Fruit fly (Drosophila melanogaster) whole organism, embryonic: ENCODE data around the gene MSBP.

Source experiments
- Ada2b ChIP-seq: fragments of 200-800 bp; sonication (Bioruptor generic); IDR thresholded peaks from 2 replicates; pipeline ENCODE4 v1.3.6; 2022; ENCODE audit warnings: missing biosample characterization, missing genetic modification characterization
- CG10565 ChIP-seq: fragments of 200-800 bp; sonication (Bioruptor generic); optimal IDR thresholded peaks from 3 replicates; lab custom pipeline; 2016; ENCODE audit warnings: missing biosample characterization, mild to moderate bottlenecking, missing genetic modification characterization
- CG10654 ChIP-seq: fragments of 200-800 bp; sonication (Bioruptor generic); optimal IDR thresholded peaks from 2 replicates; lab custom pipeline; 2016; ENCODE audit warnings: missing biosample characterization, missing genetic modification characterization
- CG12236 ChIP-seq: fragments of 200-800 bp; sonication (Bioruptor generic); optimal IDR thresholded peaks from 2 replicates; lab custom pipeline; 2016; ENCODE audit warnings: missing biosample characterization, missing genetic modification characterization
- CG12299 ChIP-seq: fragments of 200-800 bp; sonication (Bioruptor generic); optimal IDR thresholded peaks from 2 replicates; lab custom pipeline; 2018; ENCODE audit warnings: missing biosample characterization, mild to moderate bottlenecking, missing genetic modification characterization
- CG13296 ChIP-seq: fragments of 200-800 bp; sonication (Bioruptor generic); optimal IDR thresholded peaks from 3 replicates; lab custom pipeline; 2018; ENCODE audit warnings: missing biosample characterization, mild to moderate bottlenecking, missing genetic modification characterization
- CG14014 ChIP-seq: fragments of 200-800 bp; sonication (Bioruptor generic); IDR thresholded peaks from 2 replicates; pipeline ENCODE4 v1.3.6; 2022; ENCODE audit warnings: missing biosample characterization, missing genetic modification characterization
- CG14710 ChIP-seq: fragments of 200-800 bp; sonication (Bioruptor generic); optimal IDR thresholded peaks from 3 replicates; lab custom pipeline; 2019; ENCODE audit warnings: missing biosample characterization, mild to moderate bottlenecking, missing genetic modification characterization, moderate library complexity
- CG15601 ChIP-seq: fragments of 200-800 bp; sonication (Bioruptor generic); optimal IDR thresholded peaks from 3 replicates; lab custom pipeline; 2019; ENCODE audit warnings: missing biosample characterization, mild to moderate bottlenecking, missing genetic modification characterization, moderate library complexity
- CG15696 ChIP-seq: fragments of 200-800 bp; sonication (Bioruptor generic); optimal IDR thresholded peaks from 2 replicates; lab custom pipeline; 2019; ENCODE audit warnings: missing biosample characterization, mild to moderate bottlenecking, missing genetic modification characterization, moderate library complexity
- CG16813 ChIP-seq: fragments of 200-800 bp; sonication (Bioruptor generic); IDR thresholded peaks from 3 replicates; pipeline ENCODE4 v1.3.6; 2022; ENCODE audit warnings: missing biosample characterization, missing genetic modification characterization; ENCODE audit not compliant: partially characterized antibody
- CG17186 ChIP-seq: fragments of 200-800 bp; sonication (Bioruptor generic); optimal IDR thresholded peaks from 3 replicates; lab custom pipeline; 2017; ENCODE audit warnings: missing biosample characterization, missing genetic modification reagents, missing genetic modification characterization
- CG17328 ChIP-seq: fragments of 200-800 bp; sonication (Bioruptor generic); IDR thresholded peaks from 2 replicates; pipeline ENCODE4 v1.3.6; 2022; ENCODE audit warnings: missing biosample characterization, missing genetic modification characterization
- CG2678 ChIP-seq: fragments of 200-800 bp; sonication (Bioruptor generic); optimal IDR thresholded peaks from 3 replicates; lab custom pipeline; 2019; ENCODE audit warnings: missing biosample characterization, mild to moderate bottlenecking, missing genetic modification characterization, moderate library complexity
- CG31224 ChIP-seq: fragments of 200-800 bp; sonication (Bioruptor generic); IDR thresholded peaks from 2 replicates; pipeline ENCODE4 v1.3.6; 2022; ENCODE audit warnings: missing biosample characterization, missing genetic modification characterization
- CG31365 ChIP-seq: fragments of 200-800 bp; sonication (Bioruptor generic); optimal IDR thresholded peaks from 2 replicates; lab custom pipeline; 2018; ENCODE audit warnings: missing biosample characterization, mild to moderate bottlenecking, missing genetic modification characterization
- CG42726 ChIP-seq: fragments of 200-800 bp; sonication (Bioruptor generic); IDR thresholded peaks from 2 replicates; pipeline ENCODE4 v1.3.6; 2022; ENCODE audit warnings: missing biosample characterization, missing genetic modification characterization; ENCODE audit not compliant: partially characterized antibody
- CG5245 ChIP-seq: fragments of 200-800 bp; sonication (Bioruptor generic); optimal IDR thresholded peaks from 3 replicates; lab custom pipeline; 2016; ENCODE audit warnings: missing biosample characterization, missing genetic modification characterization
- CG7357 ChIP-seq: fragments of 200-800 bp; sonication (Bioruptor generic); IDR thresholded peaks from 3 replicates; pipeline ENCODE4 v1.3.6; 2022; ENCODE audit warnings: missing biosample characterization, missing genetic modification characterization
- CG8290 ChIP-seq, 3 experiments: fragments of 200-800 bp; sonication (Bioruptor generic); optimal IDR thresholded peaks; 2 replicates each; lab custom pipeline; 2016 to 2019; ENCODE audit warnings: missing biosample characterization in 3 of 3, missing genetic modification characterization in 3 of 3, mild to moderate bottlenecking in 2 of 3, moderate library complexity in 1 of 3
- CoRest ChIP-seq: fragments of 200-800 bp; sonication (Bioruptor generic); optimal IDR thresholded peaks from 3 replicates; lab custom pipeline; 2018; ENCODE audit warnings: missing biosample characterization, mild to moderate bottlenecking, missing genetic modification characterization, moderate library complexity
- Dip3 ChIP-seq: fragments of 200-800 bp; sonication (Bioruptor generic); optimal IDR thresholded peaks from 3 replicates; lab custom pipeline; 2016; ENCODE audit warnings: missing biosample characterization, missing genetic modification characterization
- Doc2 ChIP-seq: fragments of 200-800 bp; sonication (Bioruptor generic); IDR thresholded peaks from 2 replicates; pipeline ENCODE4 v1.3.6; 2022; ENCODE audit warnings: missing biosample characterization, missing genetic modification characterization
- E2f1 ChIP-seq: fragments of 200-800 bp; sonication (Bioruptor generic); IDR thresholded peaks from 2 replicates; pipeline ENCODE4 v1.3.6; 2022; ENCODE audit warnings: missing biosample characterization, missing genetic modification characterization
- Ets65A ChIP-seq: fragments of 200-800 bp; sonication (Bioruptor generic); peaks from one replicate; lab custom pipeline; 2016; ENCODE audit warnings: missing biosample characterization, missing genetic modification characterization
- Med ChIP-seq: fragments of 200-800 bp; sonication (Bioruptor generic); peaks from one replicate; lab custom pipeline; 2016; ENCODE audit warnings: missing biosample characterization, missing genetic modification characterization, mild to moderate bottlenecking, inconsistent platforms, moderate library complexity
- Nf-YC ChIP-seq: fragments of 200-800 bp; optimal IDR thresholded peaks from 3 replicates; lab custom pipeline; 2019; ENCODE audit warnings: missing biosample characterization, mild to moderate bottlenecking, missing genetic modification characterization, moderate library complexity
- PHDP ChIP-seq: fragments of 200-800 bp; sonication (Bioruptor generic); optimal IDR thresholded peaks from 3 replicates; lab custom pipeline; 2018; ENCODE audit warnings: missing biosample characterization, mild to moderate bottlenecking, missing genetic modification characterization, moderate library complexity
- Ravus ChIP-seq: fragments of 200-800 bp; sonication (Bioruptor generic); IDR thresholded peaks from 2 replicates; pipeline ENCODE4 v1.3.6; 2022; ENCODE audit warnings: missing biosample characterization, missing genetic modification characterization
- Sox100B ChIP-seq: fragments of 200-800 bp; sonication (Bioruptor generic); optimal IDR thresholded peaks from 3 replicates; lab custom pipeline; 2018; ENCODE audit warnings: missing biosample characterization, mild to moderate bottlenecking, missing genetic modification characterization
- Ssrp ChIP-seq: fragments of 200-800 bp; sonication (Bioruptor generic); optimal IDR thresholded peaks from 2 replicates; lab custom pipeline; 2018; ENCODE audit warnings: missing biosample characterization, mild to moderate bottlenecking, missing genetic modification characterization, moderate library complexity
- Stat92E ChIP-seq, 3 experiments: fragments of >200 bp in 2 of 3; fragments of 200-800 bp in 1 of 3; sonication (Bioruptor generic) in 1 of 3; optimal IDR thresholded peaks; 2 replicates each; lab custom pipeline; 2017 to 2019; ENCODE audit warnings: missing biosample characterization in 3 of 3, missing genetic modification characterization in 3 of 3, mild to moderate bottlenecking in 1 of 3, moderate library complexity in 1 of 3
- Taf1 ChIP-seq: fragments of 200-800 bp; sonication (Bioruptor generic); IDR thresholded peaks from 2 replicates; pipeline ENCODE4 v1.3.6; 2022; ENCODE audit warnings: missing biosample characterization, missing genetic modification characterization
- ac ChIP-seq: fragments of 200-800 bp; sonication (Bioruptor generic); optimal IDR thresholded peaks from 3 replicates; lab custom pipeline; 2017; ENCODE audit warnings: missing biosample characterization, mild to moderate bottlenecking, missing genetic modification characterization
- ara ChIP-seq: fragments of 200-800 bp; sonication (Bioruptor generic); IDR thresholded peaks from 2 replicates; pipeline ENCODE4 v1.3.6; 2022; ENCODE audit warnings: missing biosample characterization, missing genetic modification characterization
- az2 ChIP-seq: fragments of 200-800 bp; sonication (Bioruptor generic); optimal IDR thresholded peaks from 3 replicates; lab custom pipeline; 2016; ENCODE audit warnings: missing biosample characterization, missing genetic modification characterization
- btn ChIP-seq: fragments of 200-800 bp; sonication (Bioruptor generic); optimal IDR thresholded peaks from 2 replicates; lab custom pipeline; 2016; ENCODE audit warnings: missing biosample characterization, missing genetic modification characterization
- cad ChIP-seq: fragments of >200 bp; optimal IDR thresholded peaks from 2 replicates; lab custom pipeline; 2017; ENCODE audit warnings: missing biosample characterization, missing genetic modification characterization
- chif ChIP-seq, 2 experiments: fragments of 200-800 bp; sonication (Bioruptor generic); optimal IDR thresholded peaks; 3 replicates each; lab custom pipeline; 2016; ENCODE audit warnings: missing biosample characterization in 2 of 2, missing genetic modification characterization in 2 of 2
- eyg ChIP-seq: fragments of 200-800 bp; sonication (Bioruptor generic); optimal IDR thresholded peaks from 3 replicates; lab custom pipeline; 2016; ENCODE audit warnings: missing biosample characterization, missing genetic modification characterization
- hb ChIP-seq: fragments of 200-800 bp; sonication (Bioruptor generic); IDR thresholded peaks from 3 replicates; pipeline ENCODE4 v1.3.6; 2022; ENCODE audit warnings: missing biosample characterization, missing genetic modification characterization; ENCODE audit not compliant: partially characterized antibody
- nerfin-2 ChIP-seq: fragments of 200-800 bp; sonication (Bioruptor generic); IDR thresholded peaks from 2 replicates; pipeline ENCODE4 v1.3.6; 2022; ENCODE audit warnings: missing biosample characterization, missing genetic modification characterization; ENCODE audit not compliant: partially characterized antibody
- phol ChIP-seq: fragments of 200-800 bp; sonication (Bioruptor generic); optimal IDR thresholded peaks from 3 replicates; lab custom pipeline; 2018; ENCODE audit warnings: missing biosample characterization, mild to moderate bottlenecking, missing genetic modification characterization, moderate library complexity
- pita ChIP-seq: fragments of 200-800 bp; sonication (Bioruptor generic); optimal IDR thresholded peaks from 2 replicates; lab custom pipeline; 2017; ENCODE audit warnings: missing biosample characterization, mild to moderate bottlenecking, missing genetic modification characterization
- pros ChIP-seq: fragments of 200-800 bp; sonication (Bioruptor generic); optimal IDR thresholded peaks from 3 replicates; lab custom pipeline; 2019; ENCODE audit warnings: missing biosample characterization, mild to moderate bottlenecking, missing genetic modification characterization, moderate library complexity
- sens ChIP-seq: fragments of 200-800 bp; sonication (Bioruptor generic); peaks from one replicate; lab custom pipeline; 2016; ENCODE audit warnings: missing biosample characterization, missing genetic modification characterization
- zen ChIP-seq: fragments of 200-800 bp; sonication (Bioruptor generic); optimal IDR thresholded peaks from 3 replicates; lab custom pipeline; 2018; ENCODE audit warnings: missing biosample characterization, mild to moderate bottlenecking, missing genetic modification characterization, moderate library complexity
- zfh2 ChIP-seq: fragments of 200-800 bp; sonication (Bioruptor generic); optimal IDR thresholded peaks from 2 replicates; lab custom pipeline; 2016; ENCODE audit warnings: missing biosample characterization, missing genetic modification characterization

MSBP gene

dm6 chrX:15869843-15870242 lies 20.1 kb downstream of the MSBP start, which contains the start of gene CG16952 (continued):
- TF ChIP-seq btn (GFP tag; lab: Kevin White, UChicago), result no peak
- no peak for TF ChIP-seq Nf-YC
- TF ChIP-seq CoRest (tag; lab: Kevin White, UChicago), result peak; percentile 53
- TF ChIP-seq Dip3 (GFP tag; lab: Kevin White, UChicago), result no peak
- no peak for TF ChIP-seq CG10565 (GFP tag; lab: Kevin White, UChicago)
- TF ChIP-seq CG2678, result no peak
- TF ChIP-seq Ada2b, result no peak
- TF ChIP-seq CG13296 (GFP tag; lab: Kevin White, UChicago), result no peak
- TF ChIP-seq CG16813, result peak; percentile 93
- no peak for TF ChIP-seq CG12236 (GFP tag; lab: Kevin White, UChicago)
- no peak for TF ChIP-seq Stat92E (GFP tag; optimal IDR thresholded peaks at IDR 0.05; lab: Kevin White, UChicago)
- TF ChIP-seq CG17186 (GFP tag; lab: Kevin White, UChicago), result peak; percentile 31
- no peak for TF ChIP-seq CG31365
- TF ChIP-seq Sox100B (GFP tag; lab: Kevin White, UChicago), result no peak
- no peak for TF ChIP-seq pita (GFP tag; lab: Kevin White, UChicago)
- no peak for TF ChIP-seq CG31224 (GFP tag; lab: Robert Waterston, UW)
- peak; percentile 57 for TF ChIP-seq CG14710 (tag; lab: Kevin White, UChicago)

dm6 chrX:15868781-15869180 lies 21.1 kb downstream of the MSBP start:
- peak; percentile 62 for TF ChIP-seq Med (GFP tag; lab: Kevin White, UChicago)
- no peak for TF ChIP-seq CG10654 (GFP tag; lab: Kevin White, UChicago)
- TF ChIP-seq hb (GFP tag; lab: Robert Waterston, UW), result 0 out of 3 replicates have a peak, but pooled peaks have one; percentile 42
- peak; percentile 79 for TF ChIP-seq Ets65A

- TF ChIP-seq pros, result peak; percentile 96
- peak; percentile 100 for TF ChIP-seq PHDP (tag; lab: Kevin White, UChicago)
- TF ChIP-seq phol, result peak; percentile 97
- peak; percentile 95 to 96 for TF ChIP-seq chif (GFP tag; optimal IDR thresholded peaks at IDR 0.05; lab: Kevin White, UChicago)
- peak; percentile 95 for TF ChIP-seq zfh2 (GFP tag; lab: Kevin White, UChicago)
- TF ChIP-seq sens (GFP tag; lab: Kevin White, UChicago), result peak; percentile 100
- TF ChIP-seq CG5245 (GFP tag; lab: Kevin White, UChicago), result peak; percentile 98
- peak; percentile 97 for TF ChIP-seq Ssrp
- no peak for TF ChIP-seq cad (GFP tag; lab: Kevin White, UChicago)
- TF ChIP-seq CG12299 (tag; lab: Kevin White, UChicago), result peak; percentile 100
- peak; percentile 99 for TF ChIP-seq ara
- peak; percentile 94 for TF ChIP-seq CG7357 (GFP tag; lab: Robert Waterston, UW)
- peak; percentile 97 for TF ChIP-seq Ravus (GFP tag; lab: Robert Waterston, UW)
- peak; percentile 87 for TF ChIP-seq ac
- TF ChIP-seq CG42726 (GFP tag; lab: Robert Waterston, UW), result no peak
- TF ChIP-seq CG17328, result peak; percentile 99
- peak; percentile 100 for TF ChIP-seq CG14014 (GFP tag; lab: Robert Waterston, UW)
- TF ChIP-seq E2f1 (GFP tag; lab: Robert Waterston, UW), result peak; percentile 99
- peak; percentile 97 for TF ChIP-seq zen
- peak; percentile 93 for TF ChIP-seq CG15696 (tag; lab: Kevin White, UChicago)
- TF ChIP-seq nerfin-2 (GFP tag; lab: Robert Waterston, UW), result no peak
- peak; percentile 98 for TF ChIP-seq Taf1 (GFP tag; lab: Robert Waterston, UW)
- peak; percentile 97 for TF ChIP-seq Nf-YC
- TF ChIP-seq az2, result peak; percentile 99
- peak; percentile 92 for TF ChIP-seq CG8290 (GFP tag; optimal IDR thresholded peaks at IDR 0.05; lab: Kevin White, UChicago)
- TF ChIP-seq CG8290 (tag; optimal IDR thresholded peaks at IDR 0.05; lab: Kevin White, UChicago), result peak; percentile 81 to 98
- peak; percentile 97 for TF ChIP-seq eyg
- TF ChIP-seq CG15601 (tag; lab: Kevin White, UChicago), result peak; percentile 99
- no peak; the same call in 1 of the 2 replicates for TF ChIP-seq Doc2 (GFP tag; lab: Robert Waterston, UW)
Measured at dm6 chrX:15867863-15868262, 22.0 kb downstream of the MSBP start, which contains the start of gene Gapdh2. Gapdh2 (plus strand) TSS chrX:15868145.
